Worm (Caenorhabditis elegans) whole organism, dauer: ENCODE results near the gene Y53F4B.7.
"Not testable (repeated sequence)": the region's sequence is repeated elsewhere in the genome, so short reads cannot be mapped to it uniquely, and the experiment has no call there.

ENCODE experiments used
- unc-62 ChIP-seq: sonication (generic microtip); optimal IDR thresholded peaks from 2 replicates; lab custom pipeline; 2017; ENCODE audit warnings: missing biosample characterization, missing genetic modification reagents, missing genetic modification characterization

Y53F4B.7 gene

DNA sequence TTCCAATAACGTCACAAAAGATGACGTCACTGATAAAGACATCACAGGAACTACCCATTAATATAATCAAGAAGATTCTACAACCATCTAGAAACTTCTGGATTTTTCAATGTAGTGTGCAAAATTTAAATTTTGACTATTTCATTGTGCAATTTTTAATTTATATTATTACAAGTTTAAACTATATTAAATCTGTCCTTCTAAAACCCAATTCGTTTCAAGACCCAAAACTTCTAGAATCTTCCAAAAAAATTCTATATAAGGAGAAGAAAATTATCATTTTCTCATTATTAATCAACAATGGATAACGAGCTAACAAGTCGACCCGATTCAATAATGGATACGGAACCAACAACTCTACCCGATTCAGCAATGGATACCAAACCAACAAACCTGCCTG is at the start of gene Y53F4B.7:
Y53F4B.7 (plus strand) TSS at position 301 of the 400 bp plus-strand sequence.
- TF ChIP-seq unc-62 (GFP tag; lab: Kevin White, UChicago) = not testable (repeated sequence)

DNA sequence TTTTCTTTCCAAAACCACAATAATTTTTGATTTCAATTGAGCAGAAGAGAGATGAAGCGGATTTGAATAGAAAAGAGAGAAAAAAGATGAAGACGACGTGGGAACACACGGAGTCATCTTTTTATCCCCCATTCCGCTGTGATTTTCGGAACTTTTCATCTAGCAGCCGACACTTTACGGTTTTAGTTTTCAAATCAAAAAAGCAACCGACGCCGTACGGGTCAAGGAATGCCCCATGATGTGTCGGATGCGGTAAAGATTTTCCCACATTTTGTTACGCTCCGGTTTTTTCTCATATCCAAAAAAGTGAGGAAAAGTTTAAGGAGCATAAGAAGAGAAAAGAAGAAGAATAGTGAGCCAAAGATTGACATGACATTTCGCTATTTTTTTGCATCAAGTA is 47.2 kb upstream of the Y53F4B.7 start:
- TF ChIP-seq unc-62 (GFP tag; lab: Kevin White, UChicago) = no peak

DNA sequence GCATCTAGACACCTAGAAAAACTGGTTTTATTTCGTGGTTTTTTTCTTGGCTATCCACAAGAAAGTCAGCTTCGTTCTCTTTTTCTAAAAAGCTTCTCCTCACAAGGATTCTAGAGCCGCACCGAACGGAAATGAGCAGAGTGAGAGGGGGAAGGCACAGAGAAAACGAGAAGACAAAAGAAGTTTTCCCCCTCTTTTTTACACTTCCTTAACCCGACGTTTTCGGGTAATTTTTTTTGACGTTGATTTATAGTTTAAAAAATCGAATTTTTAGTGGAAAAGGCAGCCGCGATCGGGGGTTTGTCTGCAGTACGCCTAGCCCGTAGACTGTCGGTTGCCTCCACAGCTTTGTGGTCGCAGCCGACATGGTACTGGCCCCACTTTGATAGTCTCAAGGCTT is 46.2 kb upstream of the Y53F4B.7 start:
- no peak for TF ChIP-seq unc-62 (GFP tag; lab: Kevin White, UChicago)

DNA sequence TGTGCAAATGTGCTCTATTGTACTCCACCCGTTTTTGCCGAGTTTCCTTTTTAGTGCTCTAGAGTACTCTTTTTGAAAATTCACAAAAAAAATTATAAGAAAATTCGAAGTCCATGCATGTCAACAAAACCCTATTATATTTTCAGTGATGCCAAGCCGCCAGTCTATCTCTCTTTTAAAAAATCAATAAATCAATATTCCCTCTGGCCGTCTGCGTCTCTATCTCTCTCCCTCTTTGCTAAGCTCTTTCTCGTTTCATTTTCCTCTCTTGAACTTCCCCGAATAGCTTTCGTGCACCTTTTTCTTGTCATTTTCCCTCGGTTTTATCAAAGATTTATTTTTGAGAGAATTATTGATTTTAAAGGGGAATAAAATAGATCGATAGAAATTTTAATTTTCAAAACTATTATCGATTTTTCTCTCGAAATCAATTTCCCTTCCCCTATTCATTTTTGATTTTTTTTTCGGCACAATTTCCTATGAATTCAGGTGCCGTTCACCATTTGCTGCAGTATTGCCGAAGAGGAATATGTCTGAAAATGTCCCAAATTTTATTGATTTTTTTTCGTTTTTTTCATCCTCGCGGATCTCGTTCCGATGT is 40.1 kb upstream of the Y53F4B.7 start:
- TF ChIP-seq unc-62 (GFP tag; lab: Kevin White, UChicago) = no peak

DNA sequence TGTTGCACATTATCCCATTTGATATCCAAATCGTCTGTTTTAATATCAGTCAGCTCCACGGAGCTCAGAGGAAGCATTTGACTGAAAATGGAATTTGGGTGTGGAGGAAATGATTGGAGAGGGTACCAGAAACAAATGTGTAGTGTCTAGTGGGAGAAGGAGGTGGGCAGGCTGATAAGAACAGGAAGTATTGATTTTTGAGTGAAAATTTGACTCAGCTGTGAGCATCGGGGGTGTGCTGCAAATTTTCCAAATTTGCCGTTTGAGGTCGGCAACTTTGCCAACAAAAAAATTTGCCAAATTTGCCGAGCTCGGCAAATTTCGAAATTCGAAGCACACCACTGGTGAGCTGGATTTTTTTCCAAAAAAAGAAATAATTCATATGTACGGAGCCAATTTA is 34.6 kb upstream of the Y53F4B.7 start, which contains the start of gene Y53F4B.1:
Y53F4B.1 (minus strand) TSS at position 101 of the 400 bp plus-strand sequence.
- TF ChIP-seq unc-62 (GFP tag; lab: Kevin White, UChicago) = no peak

DNA sequence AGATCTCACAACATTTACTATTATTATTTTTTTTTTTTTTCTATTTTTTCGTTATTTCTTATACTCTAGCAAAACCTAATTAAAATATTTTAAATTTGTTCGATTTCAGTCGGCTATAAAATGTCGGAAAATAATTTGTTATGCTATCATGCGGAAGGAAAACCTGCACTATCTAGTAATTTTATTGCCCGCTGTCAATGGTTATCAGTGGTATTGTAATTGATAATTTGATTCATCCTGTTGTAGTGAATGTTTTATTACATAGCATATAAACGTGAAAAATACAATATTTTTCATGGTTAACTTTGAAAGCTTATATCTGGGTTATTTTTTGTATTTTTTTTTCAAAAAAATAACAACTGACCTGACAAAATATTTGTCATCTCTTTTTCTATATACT is 33.4 kb upstream of the Y53F4B.7 start:
- no peak for TF ChIP-seq unc-62 (GFP tag; lab: Kevin White, UChicago)

DNA sequence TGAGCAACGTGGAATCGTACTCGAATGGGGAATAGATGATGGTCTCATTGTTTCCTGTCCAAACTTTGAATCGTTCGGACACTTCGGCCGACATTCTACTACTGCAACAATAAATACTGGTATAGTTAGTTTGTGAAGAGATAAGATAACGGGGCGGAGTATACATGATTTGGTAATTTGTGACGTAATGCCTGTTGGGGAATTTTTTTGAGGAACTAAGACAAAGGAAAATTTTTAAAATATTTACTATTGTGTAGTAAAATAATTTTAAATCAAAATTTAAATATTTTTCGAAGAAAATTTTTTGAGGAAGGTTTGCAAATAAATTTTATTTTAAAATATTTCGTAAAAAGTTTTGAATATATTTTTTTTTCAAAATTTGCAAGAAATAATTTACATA is 28.7 kb upstream of the Y53F4B.7 start, which contains the start of gene elo-9:
elo-9 (minus strand) TSS at position 101 of the 400 bp plus-strand sequence.
- TF ChIP-seq unc-62 (GFP tag; lab: Kevin White, UChicago) = no peak

DNA sequence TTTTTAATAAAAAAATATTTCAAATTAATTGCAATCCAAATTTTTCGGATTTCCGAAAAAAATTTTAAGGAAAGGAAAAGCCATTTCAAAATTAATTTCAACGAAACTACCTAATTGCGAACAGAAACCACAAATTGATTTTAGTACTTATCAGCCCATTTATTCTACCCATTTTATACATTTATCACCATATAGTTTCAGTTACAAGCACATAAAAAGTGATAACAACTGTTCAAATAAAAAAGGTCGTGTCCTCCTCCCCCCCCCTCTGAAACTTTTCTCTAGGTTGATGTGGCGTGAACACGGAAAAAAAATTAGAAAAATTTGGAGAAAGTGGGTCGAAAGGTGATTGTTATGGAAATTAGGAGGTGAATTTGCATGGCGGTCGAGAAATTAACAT is 27.8 kb upstream of the Y53F4B.7 start:
- TF ChIP-seq unc-62 (GFP tag; lab: Kevin White, UChicago) = no peak

DNA sequence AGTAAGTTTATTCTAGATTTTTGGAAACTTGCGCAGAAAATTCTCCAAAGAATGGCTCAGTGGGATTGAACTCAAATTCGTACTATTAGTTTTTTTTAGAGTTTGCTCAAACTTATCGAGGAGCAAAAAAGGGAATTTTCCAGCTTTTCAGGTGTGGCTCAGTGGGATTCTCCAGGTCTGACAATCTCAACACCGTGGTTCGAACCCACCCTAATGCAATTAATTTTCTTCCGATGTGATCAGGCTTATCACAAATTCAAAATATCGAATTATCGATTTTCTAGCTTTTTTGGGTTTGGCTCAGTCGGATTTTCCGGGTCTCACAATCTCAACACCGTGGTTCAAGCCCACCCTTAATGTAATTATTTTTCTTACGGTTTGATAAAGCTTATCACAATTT is 26.3 kb upstream of the Y53F4B.7 start:
- TF ChIP-seq unc-62 (GFP tag; lab: Kevin White, UChicago) = no peak

DNA sequence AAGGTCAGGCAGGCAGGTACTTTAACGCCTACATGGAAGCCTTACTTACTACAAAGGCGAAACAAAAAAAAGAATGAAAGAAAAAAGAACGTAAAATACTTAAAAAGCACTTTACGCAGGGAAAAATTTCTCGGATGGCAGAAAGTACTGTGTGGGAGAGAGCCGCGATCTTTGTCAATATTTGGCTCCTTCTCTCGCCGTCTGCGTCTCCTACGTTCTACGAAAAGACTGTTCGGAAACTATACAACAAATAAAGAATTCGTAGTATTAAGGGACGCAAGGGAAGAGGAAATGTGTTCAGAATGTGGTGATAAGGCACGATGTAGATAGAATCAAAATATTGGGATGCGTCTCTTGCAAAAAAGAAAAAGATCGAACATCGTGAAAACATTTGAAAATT is 25.6 kb upstream of the Y53F4B.7 start:
- TF ChIP-seq unc-62 (GFP tag; lab: Kevin White, UChicago) = no peak

DNA sequence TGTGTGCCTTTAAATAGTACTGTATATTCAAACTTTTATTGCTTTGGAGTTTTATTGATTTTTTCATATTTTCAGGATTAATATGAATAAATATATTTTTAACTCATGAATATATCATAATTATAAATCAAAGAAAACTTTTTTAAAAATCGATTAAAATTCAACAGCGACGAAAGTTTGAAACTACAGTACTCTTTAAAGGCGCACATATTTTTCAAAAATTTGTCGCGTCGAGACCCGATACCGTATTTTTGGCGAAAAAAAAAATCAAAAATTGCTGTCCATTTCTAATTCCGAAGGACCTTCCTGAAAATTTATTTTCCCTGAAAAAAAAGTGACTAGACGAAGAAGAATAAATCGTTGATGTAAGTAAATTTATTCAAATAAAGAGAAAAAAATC is 24.4 kb upstream of the Y53F4B.7 start:
- TF ChIP-seq unc-62 (GFP tag; lab: Kevin White, UChicago) = no peak

DNA sequence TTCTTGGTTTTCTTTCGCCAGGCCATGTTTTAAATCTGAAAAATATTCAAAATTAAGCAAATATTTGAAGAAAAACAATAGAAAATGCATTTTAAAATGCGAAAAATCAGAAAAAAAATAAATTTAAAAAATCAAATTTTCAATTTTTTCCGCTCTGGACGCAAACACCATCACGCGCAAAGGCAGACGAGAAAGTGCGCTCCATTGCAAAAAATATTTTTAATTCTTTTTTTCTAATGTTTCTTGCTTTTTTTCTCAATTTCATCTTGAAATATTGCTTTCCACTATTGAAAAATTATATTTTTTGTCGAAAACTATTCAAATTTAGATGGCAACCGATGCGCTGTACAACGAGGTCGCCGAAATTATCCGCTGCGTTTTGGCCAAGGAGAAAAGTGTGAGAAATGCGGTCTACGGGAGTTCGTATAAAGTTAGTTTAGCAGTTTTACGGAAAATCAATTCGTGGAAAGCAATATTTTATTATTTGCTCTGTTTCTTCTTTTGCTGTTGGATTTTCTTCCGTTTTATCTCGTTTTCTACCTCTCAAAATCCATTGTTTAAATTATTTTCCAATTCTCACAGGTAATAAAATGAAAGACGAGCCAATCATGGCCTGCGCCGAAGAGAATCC is 23.3 kb upstream of the Y53F4B.7 start, which contains the start of the genes pole-4, nsun-5 and metl-2:
pole-4 (minus strand) TSS at position 35 of the 631 bp plus-strand sequence.
nsun-5 (plus strand) TSS at position 298 of the 631 bp plus-strand sequence.
metl-2 (plus strand) TSS at position 581 of the 631 bp plus-strand sequence.
- TF ChIP-seq unc-62 (GFP tag; lab: Kevin White, UChicago) = no peak

DNA sequence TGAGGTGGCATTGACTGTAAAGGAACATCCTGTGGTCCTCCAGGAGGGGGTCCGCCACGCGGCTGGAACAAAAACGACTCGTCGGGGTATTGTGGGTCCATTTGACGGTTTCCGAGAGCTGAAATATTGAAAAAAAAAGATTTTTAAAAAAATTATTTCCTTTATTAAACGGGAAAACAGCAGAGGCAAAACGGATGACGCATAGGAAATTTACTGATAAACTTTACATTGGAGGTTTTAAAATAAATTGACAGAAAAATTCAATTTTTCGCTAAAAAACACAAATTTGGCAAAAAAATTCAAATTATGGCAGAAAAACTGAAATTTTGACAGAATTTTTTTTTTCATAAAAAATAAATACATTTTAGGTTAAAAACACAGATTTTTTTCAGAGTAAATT is 8.8 kb upstream of the Y53F4B.7 start, which contains the start of gene Y53F4B.5:
Y53F4B.5 (minus strand) TSS at position 101 of the 400 bp plus-strand sequence.
- no peak for TF ChIP-seq unc-62 (GFP tag; lab: Kevin White, UChicago)

DNA sequence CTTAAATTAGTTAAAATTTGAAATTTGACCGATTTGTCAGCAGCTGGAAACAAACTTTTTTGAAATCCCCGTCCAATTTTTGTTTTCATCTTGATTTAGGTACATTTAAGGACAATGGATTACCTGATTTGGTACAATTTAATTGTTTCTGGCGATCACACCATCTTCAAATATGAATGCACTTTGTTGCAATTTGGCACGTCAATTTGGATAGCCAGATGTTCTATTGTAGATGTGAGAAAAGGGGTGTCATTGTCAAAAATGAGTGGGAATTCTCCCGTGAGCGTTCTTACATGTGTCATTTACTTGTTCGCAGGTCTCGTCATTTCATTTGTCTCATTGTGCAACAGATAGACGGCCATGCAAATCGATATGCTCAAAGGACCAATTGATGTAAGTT is 4.5 kb upstream of the Y53F4B.7 start, which contains the start of gene Y53F4B.43:
Y53F4B.43 (plus strand) TSS at position 301 of the 400 bp plus-strand sequence.
- not testable (repeated sequence) for TF ChIP-seq unc-62 (GFP tag; lab: Kevin White, UChicago)

DNA sequence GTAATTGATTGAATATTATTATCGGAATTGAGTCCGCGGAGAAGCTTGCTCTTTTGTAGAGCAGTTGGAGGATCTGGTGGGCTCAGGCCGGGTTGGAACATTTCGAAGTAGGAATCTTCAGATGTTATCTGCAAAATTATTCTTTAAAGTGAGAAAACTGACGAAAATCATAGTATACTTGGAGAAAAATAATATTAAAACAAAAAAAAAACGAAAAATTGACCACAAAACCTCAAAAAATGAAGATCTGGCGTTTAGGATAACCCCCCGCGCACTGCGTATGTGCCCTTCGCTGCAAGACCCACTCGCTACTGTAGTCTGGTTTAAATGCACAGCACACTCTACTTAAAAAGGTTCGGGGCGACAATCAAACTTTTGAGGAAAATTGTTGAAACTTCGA is 10.7 kb downstream of the Y53F4B.7 start, which contains the start of gene Y53F4B.10:
Y53F4B.10 (minus strand) TSS at position 101 of the 400 bp plus-strand sequence.
- TF ChIP-seq unc-62 (GFP tag; lab: Kevin White, UChicago) = no peak

DNA sequence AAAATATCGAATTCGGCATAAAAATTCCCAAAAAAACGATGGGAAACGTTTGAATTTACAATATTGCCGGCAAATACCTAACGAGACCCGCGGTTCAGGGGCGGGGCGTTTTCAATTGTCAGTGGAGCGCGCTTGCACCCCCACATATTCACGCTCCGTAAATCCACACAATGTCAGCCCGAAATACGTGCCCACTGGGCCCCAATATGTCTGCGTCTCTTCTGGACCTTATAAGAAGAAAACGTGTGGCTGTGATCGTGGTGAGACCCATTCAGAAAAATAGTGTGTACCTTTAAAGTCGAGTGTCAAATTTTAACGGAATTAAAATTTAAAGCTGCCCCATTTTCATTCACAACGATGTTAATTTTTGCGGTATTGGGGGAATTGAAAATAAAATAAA is 11.8 kb downstream of the Y53F4B.7 start:
- TF ChIP-seq unc-62 (GFP tag; lab: Kevin White, UChicago) = no peak
